Worm (Caenorhabditis elegans) whole organism, young adult: ENCODE data around the gene btb-2.
A peak's percentile ranks its signal among the peaks of the same experiment; 100 is the strongest.

Source experiments
- C17E4.6 ChIP-seq: fragments of 200-800 bp; sonication (Bioruptor generic); IDR thresholded peaks from 2 replicates; pipeline ENCODE4 v1.3.6; 2022; ENCODE audit warnings: missing genetic modification reagents, missing genetic modification characterization, missing compliant biosample characterization
- F22D6.2 ChIP-seq: sonication (generic microtip); optimal IDR thresholded peaks from 2 replicates; lab custom pipeline; 2016; ENCODE audit warnings: mild to moderate bottlenecking, missing genetic modification characterization, missing compliant biosample characterization
- F37B4.10 ChIP-seq: fragments of 200-800 bp; sonication (Bioruptor generic); IDR thresholded peaks from 2 replicates; pipeline ENCODE4 v1.3.6; 2022; ENCODE audit warnings: missing genetic modification characterization, missing compliant biosample characterization
- F55B11.4 ChIP-seq: sonication (generic microtip); optimal IDR thresholded peaks from 2 replicates; lab custom pipeline; 2016; ENCODE audit warnings: missing compliant biosample characterization, missing genetic modification characterization, borderline replicate concordance; ENCODE audit not compliant: insufficient read depth
- Y53G8AR.9 ChIP-seq: fragments of 200-800 bp; sonication (Bioruptor generic); conservative IDR thresholded peaks from 2 replicates; pipeline ENCODE4 v1.3.6; 2022; ENCODE audit warnings: missing genetic modification reagents, missing genetic modification characterization, missing compliant biosample characterization
- Y67H2A.10 ChIP-seq: fragments of 200-800 bp; sonication (Bioruptor generic); conservative IDR thresholded peaks from 2 replicates; pipeline ENCODE4 v1.3.6; 2022; ENCODE audit warnings: missing genetic modification reagents, missing genetic modification characterization, missing compliant biosample characterization
- aptf-2 ChIP-seq: fragments of 200-800 bp; sonication (Bioruptor generic); conservative IDR thresholded peaks from 2 replicates; pipeline ENCODE4 v1.3.6; 2022; ENCODE audit warnings: missing genetic modification reagents, missing genetic modification characterization, missing compliant biosample characterization
- aptf-3 ChIP-seq: fragments of 200-800 bp; sonication (Bioruptor generic); IDR thresholded peaks from 2 replicates; pipeline ENCODE4 v1.3.6; 2022; ENCODE audit warnings: missing genetic modification characterization, missing compliant biosample characterization
- athp-1 ChIP-seq: sonication (generic microtip); optimal IDR thresholded peaks from 2 replicates; lab custom pipeline; 2017; ENCODE audit warnings: mild to moderate bottlenecking, missing genetic modification characterization, missing compliant biosample characterization
- attf-5 ChIP-seq: fragments of 200-800 bp; sonication (Bioruptor generic); optimal IDR thresholded peaks from 2 replicates; lab custom pipeline; 2018; ENCODE audit warnings: mild to moderate bottlenecking, missing genetic modification characterization, missing compliant biosample characterization
- attf-6 ChIP-seq: fragments of 200-800 bp; sonication (Bioruptor generic); IDR thresholded peaks from 2 replicates; pipeline ENCODE4 v1.3.6; 2022; ENCODE audit warnings: missing genetic modification reagents, missing genetic modification characterization, missing compliant biosample characterization
- ceh-58 ChIP-seq: fragments of 200-800 bp; sonication (Bioruptor generic); IDR thresholded peaks from 2 replicates; pipeline ENCODE4 v1.3.6; 2022; ENCODE audit warnings: missing genetic modification characterization, missing compliant biosample characterization
- ceh-91 ChIP-seq: fragments of 200-800 bp; sonication (Bioruptor generic); IDR thresholded peaks from 2 replicates; pipeline ENCODE4 v1.3.6; 2022; ENCODE audit warnings: missing genetic modification reagents, missing genetic modification characterization, missing compliant biosample characterization
- chd-7 ChIP-seq: sonication (generic microtip); optimal IDR thresholded peaks from 2 replicates; lab custom pipeline; 2016; ENCODE audit warnings: mild to moderate bottlenecking, missing genetic modification characterization, moderate library complexity, missing compliant biosample characterization
- die-1 ChIP-seq: sonication (generic microtip); optimal IDR thresholded peaks from 2 replicates; lab custom pipeline; 2016; ENCODE audit warnings: missing genotype, mild to moderate bottlenecking, missing genetic modification characterization, missing compliant biosample characterization
- efl-1 ChIP-seq: fragments of 150-350 bp; optimal IDR thresholded peaks from 2 replicates; lab custom pipeline; 2014; ENCODE audit warnings: missing biosample characterization, missing genetic modification reagents, missing genetic modification characterization
- egrh-3 ChIP-seq: fragments of 200-800 bp; sonication (Bioruptor generic); IDR thresholded peaks from 2 replicates; pipeline ENCODE4 v1.3.6; 2022; ENCODE audit warnings: missing genetic modification reagents, missing genetic modification characterization, missing compliant biosample characterization
- ekl-4 ChIP-seq: fragments of 200-800 bp; sonication (Bioruptor generic); IDR thresholded peaks from 2 replicates; pipeline ENCODE4 v1.3.6; 2022; ENCODE audit warnings: missing genetic modification reagents, missing genetic modification characterization, missing compliant biosample characterization
- hlh-12 ChIP-seq: sonication (generic microtip); optimal IDR thresholded peaks from 2 replicates; lab custom pipeline; 2016; ENCODE audit warnings: missing genetic modification characterization, missing compliant biosample characterization
- hlh-26 ChIP-seq: fragments of 200-800 bp; sonication (Bioruptor generic); conservative IDR thresholded peaks from 2 replicates; pipeline ENCODE4 v1.3.6; 2022; ENCODE audit warnings: missing genetic modification reagents, missing genetic modification characterization, missing compliant biosample characterization
- hmg-1.2 ChIP-seq: fragments of 200-800 bp; sonication (Bioruptor generic); IDR thresholded peaks from 2 replicates; pipeline ENCODE4 v1.3.6; 2022; ENCODE audit warnings: missing genetic modification reagents, missing genetic modification characterization, missing compliant biosample characterization
- hrde-1 ChIP-seq: sonication (generic microtip); optimal IDR thresholded peaks from 2 replicates; lab custom pipeline; 2016; ENCODE audit warnings: missing genetic modification characterization, mild to moderate bottlenecking, missing compliant biosample characterization, moderate library complexity, missing genotype, missing genetic modification reagents, borderline replicate concordance
- let-526 ChIP-seq: fragments of 200-800 bp; sonication (Bioruptor generic); IDR thresholded peaks from 2 replicates; pipeline ENCODE4 v1.3.6; 2022; ENCODE audit warnings: missing genetic modification reagents, missing genetic modification characterization, missing compliant biosample characterization
- let-607 ChIP-seq, 2 experiments: fragments of 200-800 bp in 1 of 2; sonication (Bioruptor generic) in 1 of 2; sonication (generic microtip) in 1 of 2; optimal IDR thresholded peaks; 2 replicates each; lab custom pipeline; 2016 to 2018; ENCODE audit warnings: mild to moderate bottlenecking in 2 of 2, missing compliant biosample characterization in 2 of 2, missing genetic modification characterization in 2 of 2, moderate library complexity in 2 of 2, missing genotype in 1 of 2
- lin-35 ChIP-seq, 3 experiments: fragments of 150-350 bp in 2 of 3; sonication (generic microtip) in 1 of 3; optimal IDR thresholded peaks; 2 replicates each; lab custom pipeline; 2014 to 2018; ENCODE audit warnings: missing biosample characterization in 3 of 3, missing genetic modification characterization in 3 of 3, missing genetic modification reagents in 3 of 3
- lin-54 ChIP-seq: fragments of 200-800 bp; sonication (Bioruptor generic); optimal IDR thresholded peaks from 2 replicates; lab custom pipeline; 2018; ENCODE audit warnings: mild to moderate bottlenecking, missing genetic modification characterization, missing compliant biosample characterization
- lsy-27 ChIP-seq: sonication (generic microtip); optimal IDR thresholded peaks from 2 replicates; lab custom pipeline; 2017; ENCODE audit warnings: missing genetic modification characterization, mild to moderate bottlenecking, missing compliant biosample characterization, antibody characterized with exemption, missing genotype, borderline replicate concordance; ENCODE audit not compliant: insufficient read depth
- madf-3 ChIP-seq: fragments of 200-800 bp; sonication (Bioruptor generic); IDR thresholded peaks from 2 replicates; pipeline ENCODE4 v1.3.6; 2022; ENCODE audit warnings: missing genetic modification reagents, missing genetic modification characterization, missing compliant biosample characterization
- madf-6 ChIP-seq: fragments of 200-800 bp; sonication (Bioruptor generic); IDR thresholded peaks from 2 replicates; pipeline ENCODE4 v1.3.6; 2022; ENCODE audit warnings: missing genetic modification reagents, missing genetic modification characterization, missing compliant biosample characterization
- mcd-1 ChIP-seq: fragments of 200-800 bp; sonication (Bioruptor generic); IDR thresholded peaks from 2 replicates; pipeline ENCODE4 v1.3.6; 2022; ENCODE audit warnings: missing genetic modification reagents, missing genetic modification characterization, missing compliant biosample characterization
- mxl-1 ChIP-seq: sonication (generic microtip); optimal IDR thresholded peaks from 2 replicates; lab custom pipeline; 2016; ENCODE audit warnings: missing genetic modification characterization, missing compliant biosample characterization
- nhr-80 ChIP-seq: sonication (generic microtip); optimal IDR thresholded peaks from 2 replicates; lab custom pipeline; 2016; ENCODE audit warnings: missing genetic modification characterization, missing compliant biosample characterization
- nhr-90 ChIP-seq: sonication (generic microtip); optimal IDR thresholded peaks from 2 replicates; lab custom pipeline; 2016; ENCODE audit warnings: missing genotype, mild to moderate bottlenecking, missing genetic modification characterization, missing compliant biosample characterization
- pbrm-1 ChIP-seq: fragments of 200-800 bp; sonication (Bioruptor generic); IDR thresholded peaks from 2 replicates; pipeline ENCODE4 v1.3.6; 2022; ENCODE audit warnings: missing genetic modification reagents, missing genetic modification characterization, missing compliant biosample characterization
- rpc-1 ChIP-seq, 2 experiments: fragments of 150-350 bp in 1 of 2; sonication (generic microtip) in 1 of 2; optimal IDR thresholded peaks; 2 replicates each; lab custom pipeline; 2014 to 2018; ENCODE audit warnings: missing biosample characterization in 1 of 2, missing genetic modification characterization in 1 of 2, missing genetic modification reagents in 1 of 2, missing genotype in 1 of 2
- snpc-1.3 ChIP-seq: sonication (generic microtip); optimal IDR thresholded peaks from 2 replicates; lab custom pipeline; 2017; ENCODE audit warnings: missing genetic modification characterization, mild to moderate bottlenecking, missing compliant biosample characterization, antibody characterized with exemption, moderate library complexity, missing genotype, missing genetic modification reagents; ENCODE audit not compliant: insufficient read depth
- snpc-3.4 ChIP-seq: sonication (generic microtip); optimal IDR thresholded peaks from 2 replicates; lab custom pipeline; 2017; ENCODE audit warnings: missing genetic modification characterization, mild to moderate bottlenecking, missing compliant biosample characterization, antibody characterized with exemption, moderate library complexity, missing genotype, missing genetic modification reagents
- sptf-2 ChIP-seq: fragments of 200-800 bp; sonication (Bioruptor generic); optimal IDR thresholded peaks from 2 replicates; lab custom pipeline; 2018; ENCODE audit warnings: mild to moderate bottlenecking, missing genetic modification characterization, missing compliant biosample characterization
- zfh-2 ChIP-seq: fragments of 200-800 bp; sonication (Bioruptor generic); conservative IDR thresholded peaks from 2 replicates; pipeline ENCODE4 v1.3.6; 2022; ENCODE audit warnings: missing genetic modification reagents, missing genetic modification characterization, missing compliant biosample characterization
- ztf-18 ChIP-seq: sonication (generic microtip); optimal IDR thresholded peaks from 2 replicates; lab custom pipeline; 2016; ENCODE audit warnings: missing genotype, mild to moderate bottlenecking, missing genetic modification characterization, missing compliant biosample characterization
- ztf-28 ChIP-seq: fragments of 200-800 bp; sonication (Bioruptor generic); IDR thresholded peaks from 2 replicates; pipeline ENCODE4 v1.3.6; 2022; ENCODE audit warnings: missing genetic modification reagents, missing genetic modification characterization, missing compliant biosample characterization
- ztf-6 ChIP-seq: fragments of 200-800 bp; sonication (Bioruptor generic); IDR thresholded peaks from 2 replicates; pipeline ENCODE4 v1.3.6; 2022; ENCODE audit warnings: missing genetic modification reagents, missing genetic modification characterization, missing compliant biosample characterization

The btb-2 gene

ce11 chrII:6370110-6370509, 31.6 kb upstream of the btb-2 start (continued):
- TF ChIP-seq athp-1 (tag; lab: Kevin White, UChicago) (peak; percentile 67), snpc-3.4 (peak; percentile 73), zfh-2 (GFP tag; lab: Robert Waterston, UW) (peak; percentile 89), F22D6.2 (no peak), C17E4.6 (no peak), aptf-2 (no peak), efl-1 (peak; percentile 57), rpc-1 (optimal IDR thresholded peaks at IDR 0.05; lab: Kevin White, UChicago) (no peak), rpc-1 (tag; optimal IDR thresholded peaks at IDR 0.05; lab: Kevin White, UChicago) (no peak), Y67H2A.10 (GFP tag; lab: Robert Waterston, UW) (peak; percentile 57; the same call in 1 of the 2 replicates), ztf-6 (GFP tag; lab: Robert Waterston, UW) (no peak), hmg-1.2 (GFP tag; lab: Robert Waterston, UW) (peak; percentile 97), nhr-90 (tag; lab: Kevin White, UChicago) (no peak), pbrm-1 (GFP tag; lab: Robert Waterston, UW) (peak; percentile 92)
- TF ChIP-seq, all 124 proteins: peak for 56

ce11 chrII:6371003-6371402, 30.7 kb upstream of the btb-2 start, which contains the start of gene lin-23:
TSS of gene lin-23 (plus strand) at chrII:6371303.
- TF ChIP-seq lin-35 (GFP tag; optimal IDR thresholded peaks at IDR 0.05; lab: Kevin White, UChicago) = no peak
- TF ChIP-seq, all 124 proteins: peak for 0

ce11 chrII:6373361-6373760, 28.4 kb upstream of the btb-2 start:
- TF ChIP-seq F22D6.2 (no peak), ztf-28 (GFP tag; lab: Robert Waterston, UW) (no peak), egrh-3 (GFP tag; lab: Robert Waterston, UW) (peak; percentile 37; the same call in 1 of the 2 replicates), ceh-58 (GFP tag; lab: Robert Waterston, UW) (0 out of 2 replicates have a peak, but pooled peaks have one; percentile 60), mcd-1 (GFP tag; lab: Robert Waterston, UW) (peak; percentile 40; the same call in 1 of the 2 replicates), madf-6 (GFP tag; lab: Robert Waterston, UW) (no peak; the same call in 1 of the 2 replicates), F55B11.4 (tag; lab: Kevin White, UChicago) (no peak), snpc-1.3 (tag; lab: Kevin White, UChicago) (no peak), aptf-3 (GFP tag; lab: Robert Waterston, UW) (no peak), hlh-26 (GFP tag; lab: Robert Waterston, UW) (no peak), ceh-91 (GFP tag; lab: Robert Waterston, UW) (no peak), efl-1 (no peak), athp-1 (tag; lab: Kevin White, UChicago) (no peak), madf-3 (no peak), sptf-2 (GFP tag; lab: Kevin White, UChicago) (no peak), let-607 (tag; optimal IDR thresholded peaks at IDR 0.05; lab: Kevin White, UChicago) (no peak), hlh-12 (tag; lab: Kevin White, UChicago) (no peak), lin-54 (no peak), chd-7 (tag; lab: Kevin White, UChicago) (no peak), lsy-27 (tag; lab: Kevin White, UChicago) (no peak), nhr-80 (tag; lab: Kevin White, UChicago) (no peak)

ce11 chrII:6374646-6375045, 27.1 kb upstream of the btb-2 start:
- TF ChIP-seq nhr-80 (tag; lab: Kevin White, UChicago) = peak; percentile 81
- TF ChIP-seq mxl-1 = no peak
- no peak for TF ChIP-seq die-1 (tag; lab: Kevin White, UChicago)
- 0 out of 2 replicates have a peak, but pooled peaks have one; percentile 9 for TF ChIP-seq Y53G8AR.9
- TF ChIP-seq let-526 (GFP tag; lab: Robert Waterston, UW) = no peak
- TF ChIP-seq ztf-18 (tag; lab: Kevin White, UChicago) = no peak
- TF ChIP-seq hrde-1 (tag; lab: Kevin White, UChicago) = peak; percentile 11
- TF ChIP-seq ekl-4 (GFP tag; lab: Robert Waterston, UW) = 0 out of 2 replicates have a peak, but pooled peaks have one; percentile 6
- peak; percentile 27 for TF ChIP-seq attf-5 (GFP tag; lab: Kevin White, UChicago)
- no peak for TF ChIP-seq ztf-28 (GFP tag; lab: Robert Waterston, UW)
- no peak for TF ChIP-seq Y67H2A.10 (GFP tag; lab: Robert Waterston, UW)
- TF ChIP-seq F37B4.10 = no peak
- no peak for TF ChIP-seq attf-6
- TF ChIP-seq snpc-3.4 = no peak
- TF ChIP-seq madf-6 (GFP tag; lab: Robert Waterston, UW) = peak; percentile 44; the same call in 1 of the 2 replicates
- peak; percentile 18; the same call in 1 of the 2 replicates for TF ChIP-seq mcd-1 (GFP tag; lab: Robert Waterston, UW)
